Worm (Caenorhabditis elegans): ENCODE data around the gene ZK180.8.

DNA sequence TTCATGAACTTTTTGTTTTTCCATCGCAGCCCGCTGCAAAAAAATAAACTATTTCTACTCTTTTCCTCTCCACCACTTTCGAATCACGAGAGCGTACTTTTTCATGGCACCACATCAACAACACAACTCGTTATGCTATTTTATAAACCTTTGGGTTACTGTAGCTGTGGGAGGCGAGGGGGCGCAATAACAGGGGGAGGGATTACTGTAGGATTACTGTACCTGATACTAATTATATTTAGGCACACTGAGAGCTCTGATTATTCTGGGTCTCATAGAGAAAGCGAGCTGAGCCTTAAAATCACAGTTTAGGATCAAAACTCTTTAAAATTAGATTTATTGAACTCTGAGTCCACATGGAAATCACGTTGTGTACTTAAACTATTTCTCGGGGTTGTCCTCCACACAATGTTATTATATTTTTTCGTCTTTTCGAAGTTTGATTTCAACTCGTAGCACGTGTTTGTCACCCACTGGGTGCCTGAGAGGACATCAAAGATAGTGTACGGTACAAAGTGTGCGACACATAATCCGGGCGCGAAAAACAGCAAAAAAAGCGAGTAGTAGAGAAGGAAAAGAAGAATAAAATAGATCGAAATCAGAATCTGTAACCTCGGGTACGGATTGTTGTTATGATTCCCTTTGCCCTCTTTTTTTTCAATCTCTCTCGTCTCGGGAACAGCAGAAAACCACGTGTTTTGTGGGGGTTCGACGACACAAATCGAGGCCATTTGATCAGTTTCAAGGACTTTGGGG lies 38.9 kb downstream of the ZK180.8 start:
- TF ChIP-seq ama-1 (optimal IDR thresholded peaks at IDR 0.05) (no peak), F13C5.2 (tag; optimal IDR thresholded peaks at IDR 0.05) (no peak), hmbx-1 (tag; optimal IDR thresholded peaks at IDR 0.05) (no peak), ceh-13 (GFP tag; optimal IDR thresholded peaks at IDR 0.05) (no peak), aly-1 (tag; optimal IDR thresholded peaks at IDR 0.05) (no peak), hmg-4 (GFP tag; optimal IDR thresholded peaks at IDR 0.05) (no peak), B0310.2 (tag; optimal IDR thresholded peaks at IDR 0.05) (no peak), tbx-11 (GFP tag; IDR thresholded peaks at IDR 0.05) (no peak), flt-1 (GFP tag; IDR thresholded peaks at IDR 0.05) (no peak)

Data from whole organism, early embryonic.